Fruit fly (Drosophila melanogaster): ENCODE data around the gene CG5177.

Gene CG5177

dm6 chr2L:7422429-7423283, 17.6 kb downstream of the CG5177 start (continued):
- TF ChIP-seq Pdp1 (GFP tag; optimal IDR thresholded peaks at IDR 0.05) (no peak), jing (GFP tag; optimal IDR thresholded peaks at IDR 0.05) (no peak), chm (GFP tag; IDR thresholded peaks at IDR 0.05) (no peak), B-H1 (GFP tag; IDR thresholded peaks at IDR 0.05) (no peak), nerfin-1 (tag; optimal IDR thresholded peaks at IDR 0.05) (no peak), CG2202 (tag; optimal IDR thresholded peaks at IDR 0.05) (no peak), CG17359 (tag; optimal IDR thresholded peaks at IDR 0.05) (no peak), lab (GFP tag; optimal IDR thresholded peaks at IDR 0.05) (no peak), CG10462 (GFP tag; optimal IDR thresholded peaks at IDR 0.05) (no peak), eve (GFP tag; optimal IDR thresholded peaks at IDR 0.05) (peak in 1 of 2 experiments; percentile 80), CG15073 (GFP tag; optimal IDR thresholded peaks at IDR 0.05) (no peak), CG15514 (GFP tag; optimal IDR thresholded peaks at IDR 0.05) (no peak), kni (GFP tag; optimal IDR thresholded peaks at IDR 0.05) (peak; percentile 16), NC2β (GFP tag; optimal IDR thresholded peaks at IDR 0.05) (no peak), Camta (GFP tag; optimal IDR thresholded peaks at IDR 0.05) (no peak), scrt (GFP tag; optimal IDR thresholded peaks at IDR 0.05) (no peak), CG10959 (GFP tag; IDR thresholded peaks at IDR 0.05) (no peak; the same call in 1 of the 2 replicates), D19B (GFP tag; optimal IDR thresholded peaks at IDR 0.05) (no peak), dan (GFP tag; IDR thresholded peaks at IDR 0.05) (no peak), lilli (GFP tag; optimal IDR thresholded peaks at IDR 0.05) (no peak), CG10654 (GFP tag; optimal IDR thresholded peaks at IDR 0.05) (no peak), NK7.1 (GFP tag; optimal IDR thresholded peaks at IDR 0.05) (no peak), oc (tag; optimal IDR thresholded peaks at IDR 0.05) (no peak), Xrp1 (GFP tag; IDR thresholded peaks at IDR 0.05) (0 out of 2 replicates have a peak, but pooled peaks have one; percentile 15), inv (GFP tag; IDR thresholded peaks at IDR 0.05; ENCODE audit: partially characterized antibody) (no peak), run (tag; optimal IDR thresholded peaks at IDR 0.05) (no peak), H2.0 (GFP tag; IDR thresholded peaks at IDR 0.05) (0 out of 2 replicates have a peak, but pooled peaks have one; percentile 23), Opbp (GFP tag; IDR thresholded peaks at IDR 0.05; ENCODE audit: partially characterized antibody) (0 out of 3 replicates have a peak, but pooled peaks have one; percentile 33), fd96Cb (tag; optimal IDR thresholded peaks at IDR 0.05) (no peak), CG14667 (GFP tag; IDR thresholded peaks at IDR 0.05) (no peak), CG6813 (GFP tag; optimal IDR thresholded peaks at IDR 0.05) (no peak), ab (GFP tag; optimal IDR thresholded peaks at IDR 0.05) (no peak), phol (tag; optimal IDR thresholded peaks at IDR 0.05) (peak; percentile 24), CG34224 (GFP tag; IDR thresholded peaks at IDR 0.05; ENCODE audit: partially characterized antibody) (no peak), Dp (GFP tag; optimal IDR thresholded peaks at IDR 0.05) (no peak), Adf1 (GFP tag; IDR thresholded peaks at IDR 0.05) (no peak), CG12391 (tag; optimal IDR thresholded peaks at IDR 0.05) (peak; percentile 2), Taf1 (GFP tag; IDR thresholded peaks at IDR 0.05) (no peak), salm (tag; optimal IDR thresholded peaks at IDR 0.05) (no peak), CG7556 (GFP tag; optimal IDR thresholded peaks at IDR 0.05) (peak; percentile 33), Dfd (GFP tag; optimal IDR thresholded peaks at IDR 0.05) (no peak), sd (tag; optimal IDR thresholded peaks at IDR 0.05) (no peak), CG12299 (tag; optimal IDR thresholded peaks at IDR 0.05) (no peak), bab2 (GFP tag; optimal IDR thresholded peaks at IDR 0.05) (no peak), Blimp-1 (GFP tag; optimal IDR thresholded peaks at IDR 0.05) (peak; percentile 2), sens (GFP tag) (peak; percentile 78), stc (GFP tag; IDR thresholded peaks at IDR 0.05) (no peak), CG12659 (GFP tag; optimal IDR thresholded peaks at IDR 0.05) (no peak)

All from whole organism, embryonic.